Fruit fly (Drosophila melanogaster): ENCODE data around the gene CG12662.

The CG12662 gene

DNA sequence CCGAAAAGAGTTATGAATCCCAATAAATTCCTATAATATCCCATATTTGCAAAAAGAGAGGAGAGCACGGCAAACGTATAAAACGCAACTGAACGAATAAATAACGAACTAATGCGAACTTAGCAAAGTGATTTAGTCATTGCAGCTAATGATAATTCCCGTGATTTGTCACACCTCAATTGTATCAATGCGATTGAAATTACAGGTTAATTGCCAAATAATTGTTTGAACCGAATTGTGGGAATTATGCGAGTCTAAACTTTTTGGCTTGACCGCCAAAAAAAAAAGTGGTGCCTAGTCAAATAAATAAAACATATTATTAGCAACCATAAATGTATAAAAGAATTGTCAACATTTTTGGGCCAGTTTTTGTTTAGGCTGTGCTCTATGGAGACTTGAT, at the start of gene CG12662:
TSS of gene CG12662 (minus strand) at position 101 of the 400 bp plus-strand sequence.
- TF ChIP-seq insv (optimal IDR thresholded peaks at IDR 0.05), result no peak
- TF ChIP-seq ttk (optimal IDR thresholded peaks at IDR 0.05), result no peak
- no peak for TF ChIP-seq h (optimal IDR thresholded peaks at IDR 0.05)
- no peak for TF ChIP-seq psq (optimal IDR thresholded peaks at IDR 0.05)
- no peak for TF ChIP-seq Myc (optimal IDR thresholded peaks at IDR 0.05)
- no peak for TF ChIP-seq Sin3A (optimal IDR thresholded peaks at IDR 0.05)

DNA sequence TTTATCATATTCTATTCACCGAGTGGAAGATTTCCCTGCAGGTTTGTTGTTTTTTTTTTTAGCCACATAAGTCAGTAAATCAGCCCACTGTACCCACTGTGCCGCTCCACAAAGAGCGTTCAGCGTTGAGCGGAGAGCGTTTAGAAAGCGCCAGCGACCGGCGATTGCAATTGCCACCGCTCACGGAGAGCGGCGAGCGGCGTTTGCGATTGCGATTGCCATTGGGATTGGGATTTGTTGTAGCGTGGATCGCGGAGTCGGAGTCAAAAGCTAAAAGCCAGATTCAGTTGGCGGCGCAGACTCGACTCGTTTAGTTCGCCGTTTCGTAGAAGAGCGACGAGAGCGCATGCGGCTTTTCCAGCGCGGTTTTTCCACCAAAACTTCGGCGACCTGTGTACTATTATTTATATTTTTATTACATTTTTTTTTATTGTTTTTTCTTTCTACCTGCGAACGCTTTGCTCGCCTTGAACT, 45.7 kb upstream of the CG12662 start, which contains the start of gene Nost:
TSS of gene Nost (plus strand) at position 306 of the 474 bp plus-strand sequence.
- TF ChIP-seq Sin3A (optimal IDR thresholded peaks at IDR 0.05) (no peak), ttk (optimal IDR thresholded peaks at IDR 0.05) (no peak), Myc (optimal IDR thresholded peaks at IDR 0.05) (no peak), psq (optimal IDR thresholded peaks at IDR 0.05) (no peak), insv (optimal IDR thresholded peaks at IDR 0.05) (no peak), h (optimal IDR thresholded peaks at IDR 0.05) (no peak)

DNA sequence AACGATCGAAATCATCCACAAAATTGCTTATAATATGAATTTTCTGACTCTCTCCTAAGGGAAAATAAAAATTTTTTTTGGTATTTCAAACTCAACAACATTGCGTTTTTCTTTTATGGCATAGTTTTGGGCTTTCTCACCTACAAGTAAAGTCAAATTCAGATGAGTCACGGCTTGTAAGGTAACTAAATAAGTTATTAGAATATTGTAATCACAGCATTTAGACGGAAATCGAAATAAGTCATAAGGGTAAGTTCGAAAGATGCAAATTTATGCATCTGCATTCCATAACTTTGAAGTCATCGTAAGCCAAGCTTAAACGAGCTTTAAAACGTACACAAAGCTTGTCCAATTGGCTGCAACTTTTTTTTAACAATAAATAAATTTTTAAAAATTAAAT, 45.2 kb upstream of the CG12662 start:
- TF ChIP-seq Myc (optimal IDR thresholded peaks at IDR 0.05) (no peak), Sin3A (optimal IDR thresholded peaks at IDR 0.05) (no peak), h (optimal IDR thresholded peaks at IDR 0.05) (no peak), insv (optimal IDR thresholded peaks at IDR 0.05) (no peak), ttk (optimal IDR thresholded peaks at IDR 0.05) (no peak), psq (optimal IDR thresholded peaks at IDR 0.05) (no peak)

DNA sequence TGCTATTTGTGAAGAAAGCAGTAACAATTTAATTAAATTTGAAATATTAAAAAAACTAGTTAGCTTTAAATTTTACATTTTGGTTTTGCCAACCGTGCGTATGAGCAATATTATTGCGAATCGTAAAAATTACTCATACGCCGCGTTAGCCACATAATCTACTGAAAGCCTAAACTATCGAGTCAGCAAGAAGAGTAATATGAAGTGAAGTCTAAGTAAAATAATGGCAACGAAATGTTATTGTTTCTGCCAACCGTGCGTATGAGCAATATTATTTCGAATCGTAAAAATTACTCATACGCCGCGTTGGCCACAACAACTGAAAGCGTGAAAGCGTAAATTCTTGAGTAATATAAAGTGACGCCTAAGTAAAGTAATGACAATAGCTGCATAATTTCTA, 35.9 kb upstream of the CG12662 start:
- TF ChIP-seq Sin3A (optimal IDR thresholded peaks at IDR 0.05), result no peak
- no peak for TF ChIP-seq Myc (optimal IDR thresholded peaks at IDR 0.05)
- no peak for TF ChIP-seq ttk (optimal IDR thresholded peaks at IDR 0.05)
- TF ChIP-seq insv (optimal IDR thresholded peaks at IDR 0.05), result no peak
- no peak for TF ChIP-seq psq (optimal IDR thresholded peaks at IDR 0.05)
- TF ChIP-seq h (optimal IDR thresholded peaks at IDR 0.05), result no peak

DNA sequence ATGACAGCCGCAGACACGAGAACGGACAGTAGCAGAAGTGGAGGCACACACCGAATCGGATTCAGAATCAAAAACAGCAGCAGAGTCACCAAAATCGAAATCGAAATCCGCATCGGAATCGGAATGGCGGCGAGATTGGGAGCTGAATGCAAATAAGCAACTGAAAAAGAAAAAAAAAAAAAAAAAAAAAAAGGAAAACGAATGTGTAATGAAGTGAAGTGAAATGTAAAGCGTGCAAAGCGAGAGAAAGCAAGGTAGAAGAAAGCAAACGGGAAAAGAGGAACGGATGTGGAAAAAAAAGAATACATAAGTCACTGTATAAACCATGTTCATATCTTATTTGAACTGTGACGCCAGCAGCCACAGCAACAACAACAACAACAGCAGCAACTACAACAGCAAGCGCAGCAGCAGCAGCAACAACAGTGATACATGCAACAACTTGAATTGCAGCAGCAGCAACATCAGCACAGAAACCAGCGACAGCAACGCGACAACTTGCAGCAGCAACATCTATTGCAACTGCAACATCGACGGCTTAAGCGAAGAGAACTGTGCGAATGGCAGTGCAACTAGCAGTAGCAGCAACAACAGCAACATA, 29.2 kb upstream of the CG12662 start:
- TF ChIP-seq psq (optimal IDR thresholded peaks at IDR 0.05) (no peak), ttk (optimal IDR thresholded peaks at IDR 0.05) (no peak), Sin3A (optimal IDR thresholded peaks at IDR 0.05) (no peak)

DNA sequence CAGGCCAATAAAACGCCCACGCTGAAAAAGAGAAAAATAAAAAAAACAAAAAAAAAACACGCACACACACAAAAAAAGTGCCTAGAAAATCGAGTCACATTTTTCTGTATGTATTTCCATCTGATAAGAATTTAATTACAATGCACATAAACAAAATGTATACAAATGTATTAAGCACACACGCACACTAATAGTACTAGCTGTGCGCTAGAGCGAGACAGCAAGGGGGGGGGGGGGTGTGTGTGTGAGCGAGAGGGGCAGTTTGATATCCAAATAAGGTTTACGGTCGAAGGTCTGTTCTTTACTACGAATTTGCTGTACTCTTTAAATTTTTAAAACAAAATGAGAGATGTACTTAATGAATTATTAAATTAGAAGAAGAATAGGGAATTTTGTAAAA, 28.5 kb upstream of the CG12662 start:
- TF ChIP-seq psq (optimal IDR thresholded peaks at IDR 0.05) (no peak), h (optimal IDR thresholded peaks at IDR 0.05) (no peak), Myc (optimal IDR thresholded peaks at IDR 0.05) (no peak), insv (optimal IDR thresholded peaks at IDR 0.05) (no peak), ttk (optimal IDR thresholded peaks at IDR 0.05) (no peak), Sin3A (optimal IDR thresholded peaks at IDR 0.05) (no peak)

DNA sequence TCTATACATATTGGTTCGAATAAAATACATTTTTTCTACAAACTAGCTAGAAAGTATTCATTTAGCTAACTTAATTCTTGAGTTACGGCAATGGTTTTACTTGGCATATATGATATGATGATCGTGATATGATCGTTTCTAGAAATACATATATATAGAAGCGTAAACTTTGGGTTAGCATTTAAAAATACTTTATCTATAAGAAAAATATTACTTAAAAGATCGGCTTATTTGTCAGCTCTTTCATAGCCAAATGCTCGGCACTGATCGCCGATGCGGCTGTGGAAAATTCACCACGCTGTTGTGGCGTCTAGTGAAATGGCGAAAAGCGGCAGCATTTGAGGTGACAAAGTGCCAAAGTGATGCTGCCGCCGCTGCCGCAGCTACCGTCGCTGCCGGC, 23.0 kb upstream of the CG12662 start:
- TF ChIP-seq insv (optimal IDR thresholded peaks at IDR 0.05), result no peak
- TF ChIP-seq ttk (optimal IDR thresholded peaks at IDR 0.05), result no peak
- no peak for TF ChIP-seq Sin3A (optimal IDR thresholded peaks at IDR 0.05)
- no peak for TF ChIP-seq Myc (optimal IDR thresholded peaks at IDR 0.05)
- TF ChIP-seq h (optimal IDR thresholded peaks at IDR 0.05), result no peak
- TF ChIP-seq psq (optimal IDR thresholded peaks at IDR 0.05), result no peak

DNA sequence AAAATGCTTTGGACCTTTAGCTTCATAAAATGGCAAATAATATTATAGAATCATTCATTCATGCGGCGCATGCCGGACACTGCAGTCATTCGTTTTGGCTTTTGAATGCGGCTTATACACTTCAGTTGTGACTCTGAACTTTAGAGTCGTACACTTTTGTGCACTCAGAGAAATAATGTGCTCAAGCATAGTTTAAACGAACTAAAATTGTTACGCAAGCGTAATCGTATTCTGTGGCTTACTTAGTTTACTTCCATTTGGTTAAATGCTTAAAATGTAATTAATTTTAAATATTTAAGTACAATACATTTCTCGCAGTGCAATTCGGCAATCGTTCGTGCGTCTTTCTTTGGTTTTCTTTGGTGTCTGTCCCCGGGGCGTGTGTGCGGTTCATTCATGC, 20.1 kb upstream of the CG12662 start:
- TF ChIP-seq insv (optimal IDR thresholded peaks at IDR 0.05) (no peak), Sin3A (optimal IDR thresholded peaks at IDR 0.05) (no peak), ttk (optimal IDR thresholded peaks at IDR 0.05) (no peak), h (optimal IDR thresholded peaks at IDR 0.05) (no peak), psq (optimal IDR thresholded peaks at IDR 0.05) (no peak), Myc (optimal IDR thresholded peaks at IDR 0.05) (no peak)

DNA sequence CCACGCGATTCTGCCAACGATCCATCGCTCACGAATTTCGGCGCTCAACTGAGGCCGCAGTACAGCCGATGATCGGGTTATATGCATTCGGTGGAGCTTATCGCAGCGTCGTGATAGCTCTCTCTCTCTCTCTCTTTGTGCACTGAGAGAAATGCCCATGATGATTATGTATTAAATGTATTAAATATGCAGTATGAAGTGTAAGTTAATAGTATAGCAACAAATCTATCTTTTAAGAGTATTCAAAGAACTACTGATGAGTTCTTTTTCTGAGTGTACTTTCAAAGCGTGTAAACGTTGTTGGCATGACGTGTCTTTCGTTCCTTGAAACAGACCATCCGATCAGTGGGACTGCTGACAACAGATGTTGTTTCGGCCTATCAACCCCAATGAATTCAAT, 10.0 kb downstream of the CG12662 start, which contains the start of gene CG10962:
TSS of gene CG10962 (minus strand) at position 53 of the 400 bp plus-strand sequence.
- no peak for TF ChIP-seq Sin3A (optimal IDR thresholded peaks at IDR 0.05)
- TF ChIP-seq ttk (optimal IDR thresholded peaks at IDR 0.05), result no peak
- TF ChIP-seq insv (optimal IDR thresholded peaks at IDR 0.05), result no peak
- TF ChIP-seq Myc (optimal IDR thresholded peaks at IDR 0.05), result no peak
- TF ChIP-seq psq (optimal IDR thresholded peaks at IDR 0.05), result no peak
- TF ChIP-seq h (optimal IDR thresholded peaks at IDR 0.05), result no peak

DNA sequence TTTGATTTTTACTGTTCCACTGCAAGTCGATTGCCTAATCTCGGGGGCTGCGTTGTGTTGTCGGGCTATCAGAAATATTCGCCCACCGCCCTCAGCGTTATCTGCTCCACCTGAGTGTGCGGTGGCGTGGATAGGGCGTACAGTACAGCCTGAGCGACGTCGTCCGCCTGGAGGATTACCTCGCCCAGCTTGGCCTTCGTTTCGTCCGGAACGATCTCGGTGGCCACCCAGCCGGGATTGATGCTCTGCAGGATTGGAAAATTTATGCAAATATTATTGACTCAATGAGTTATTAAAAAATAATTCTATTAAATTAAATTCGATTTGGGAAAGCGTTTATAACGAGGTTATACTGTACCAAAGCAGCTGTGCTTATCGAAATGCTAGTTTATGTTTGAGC, 11.1 kb downstream of the CG12662 start:
- TF ChIP-seq psq (optimal IDR thresholded peaks at IDR 0.05), result no peak
- TF ChIP-seq Myc (optimal IDR thresholded peaks at IDR 0.05), result no peak
- TF ChIP-seq h (optimal IDR thresholded peaks at IDR 0.05), result no peak
- TF ChIP-seq ttk (optimal IDR thresholded peaks at IDR 0.05), result no peak
- TF ChIP-seq insv (optimal IDR thresholded peaks at IDR 0.05), result no peak
- no peak for TF ChIP-seq Sin3A (optimal IDR thresholded peaks at IDR 0.05)

DNA sequence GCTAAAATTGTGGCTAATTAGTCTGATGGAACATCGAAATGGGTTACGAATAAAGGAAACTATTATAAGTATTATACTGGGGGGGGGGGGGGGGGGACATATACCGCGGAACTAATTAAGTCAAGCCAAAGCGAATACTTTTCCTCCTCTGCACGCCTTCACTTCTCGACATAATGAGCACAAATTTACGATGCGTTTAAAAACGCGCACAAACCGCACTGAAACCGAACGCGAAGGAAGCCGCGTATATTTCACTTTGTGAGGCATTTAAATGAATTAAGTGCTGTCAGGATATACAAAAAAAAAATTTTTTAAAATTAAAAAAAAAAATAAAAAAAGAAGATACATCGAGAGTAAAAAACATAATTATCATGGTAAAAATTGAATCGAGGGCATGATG, 26.0 kb downstream of the CG12662 start:
- TF ChIP-seq psq (optimal IDR thresholded peaks at IDR 0.05), result no peak
- no peak for TF ChIP-seq Sin3A (optimal IDR thresholded peaks at IDR 0.05)
- TF ChIP-seq h (optimal IDR thresholded peaks at IDR 0.05), result no peak

All from Kc167 (cell line).